Fruit fly (Drosophila melanogaster): Measurements from ENCODE around the gene robl37BC.
A peak's percentile ranks its signal among the peaks of the same experiment; 100 is the strongest.

Gene robl37BC

dm6 chr2L:19002959-19003371, 7.7 kb upstream of the robl37BC start, which contains the start of gene CG31793 (continued):
- TF ChIP-seq Nf-YB (GFP tag; optimal IDR thresholded peaks at IDR 0.05) (peak; percentile 19), CG7745 (tag; optimal IDR thresholded peaks at IDR 0.05) (no peak), CoRest (tag; optimal IDR thresholded peaks at IDR 0.05) (peak; percentile 65), CG17612 (GFP tag; IDR thresholded peaks at IDR 0.05) (no peak), Antp (GFP tag; optimal IDR thresholded peaks at IDR 0.05) (no peak), Xrp1 (GFP tag; IDR thresholded peaks at IDR 0.05) (peak; percentile 44; the same call in 1 of the 2 replicates), ATbp (GFP tag; optimal IDR thresholded peaks at IDR 0.05) (no peak), CG5180 (GFP tag; optimal IDR thresholded peaks at IDR 0.05) (no peak), zfh2 (GFP tag; optimal IDR thresholded peaks at IDR 0.05) (no peak), CG34422 (GFP tag; IDR thresholded peaks at IDR 0.05) (peak; percentile 42; the same call in 1 of the 3 replicates), CG18011 (GFP tag; optimal IDR thresholded peaks at IDR 0.05) (no peak), Hr51 (GFP tag; optimal IDR thresholded peaks at IDR 0.05) (peak in 1 of 2 experiments; percentile 79)

- TF ChIP-seq CG1792 (GFP tag; optimal IDR thresholded peaks at IDR 0.05) (peak; percentile 83), Fer2 (tag; optimal IDR thresholded peaks at IDR 0.05) (peak; percentile 68), slbo (GFP tag; IDR thresholded peaks at IDR 0.05) (peak; percentile 80), bsh (GFP tag; optimal IDR thresholded peaks at IDR 0.05) (peak; percentile 81 to 82), cad (GFP tag; optimal IDR thresholded peaks at IDR 0.05) (no peak), NC2β (GFP tag; optimal IDR thresholded peaks at IDR 0.05) (peak; percentile 99), Sox100B (GFP tag; optimal IDR thresholded peaks at IDR 0.05) (peak; percentile 75), Side (GFP tag; optimal IDR thresholded peaks at IDR 0.05) (peak; percentile 93), knrl (GFP tag; IDR thresholded peaks at IDR 0.05; ENCODE audit: partially characterized antibody) (peak; percentile 74), Hr51 (GFP tag; optimal IDR thresholded peaks at IDR 0.05) (peak; percentile 79 to 84), az2 (GFP tag; optimal IDR thresholded peaks at IDR 0.05) (peak; percentile 79), CG7357 (GFP tag; IDR thresholded peaks at IDR 0.05) (peak; percentile 55; the same call in 2 of the 3 replicates), nmo (GFP tag; optimal IDR thresholded peaks at IDR 0.05) (peak; percentile 88), CG2129 (GFP tag; IDR thresholded peaks at IDR 0.05; ENCODE audit: partially characterized antibody) (no peak), emc (GFP tag; optimal IDR thresholded peaks at IDR 0.05) (peak; percentile 91), Sox102F (GFP tag; optimal IDR thresholded peaks at IDR 0.05) (peak; percentile 59), gsb (GFP tag; IDR thresholded peaks at IDR 0.05) (peak; percentile 74), sens (GFP tag) (peak; percentile 97), CG7963 (GFP tag; IDR thresholded peaks at IDR 0.05; ENCODE audit: partially characterized antibody) (0 out of 3 replicates have a peak, but pooled peaks have one; percentile 13), onecut (GFP tag; IDR thresholded peaks at IDR 0.05) (peak; percentile 91), CG11456 (GFP tag; IDR thresholded peaks at IDR 0.05) (peak; percentile 93), CG7987 (GFP tag; optimal IDR thresholded peaks at IDR 0.05) (peak; percentile 98), jigr1 (GFP tag; IDR thresholded peaks at IDR 0.05) (no peak), CG11696 (GFP tag; IDR thresholded peaks at IDR 0.05) (no peak; the same call in 1 of the 2 replicates), CG17612 (GFP tag; IDR thresholded peaks at IDR 0.05) (peak; percentile 74; the same call in 1 of the 2 replicates), chif (GFP tag; optimal IDR thresholded peaks at IDR 0.05) (peak; percentile 70 to 87), B-H1 (GFP tag; IDR thresholded peaks at IDR 0.05) (peak; percentile 62; the same call in 1 of the 3 replicates), CG15514 (GFP tag; optimal IDR thresholded peaks at IDR 0.05) (peak; percentile 96), unpg (GFP tag; optimal IDR thresholded peaks at IDR 0.05) (peak; percentile 90), seq (GFP tag; IDR thresholded peaks at IDR 0.05) (peak; percentile 90), Kr (GFP tag; optimal IDR thresholded peaks at IDR 0.05) (peak; percentile 94), stwl (tag; optimal IDR thresholded peaks at IDR 0.05) (peak; percentile 78), br (optimal IDR thresholded peaks at IDR 0.05) (no peak), CG15601 (tag; optimal IDR thresholded peaks at IDR 0.05) (peak; percentile 94), CG43689 (GFP tag; IDR thresholded peaks at IDR 0.05) (peak; percentile 55; the same call in 1 of the 2 replicates), al (GFP tag; IDR thresholded peaks at IDR 0.05) (peak; percentile 79), E2f1 (GFP tag; IDR thresholded peaks at IDR 0.05) (peak; percentile 75), CG13424 (tag; optimal IDR thresholded peaks at IDR 0.05) (peak; percentile 70), eve (GFP tag; optimal IDR thresholded peaks at IDR 0.05) (no peak)
Measured at dm6 chr2L:19009130-19009529, 1.5 kb upstream of the robl37BC start, which contains the start of gene RpL30. Gene RpL30 (minus strand): TSS chr2L:19009306.

Data from whole organism, embryonic.